Worm (Caenorhabditis elegans) whole organism, late embryonic: ENCODE data around the gene C45G9.12.

Experiments used
- dmd-4 ChIP-seq: sonication (generic microtip); optimal IDR thresholded peaks from 2 replicates; lab custom pipeline; 2016; ENCODE audit warnings: borderline replicate concordance, missing genetic modification characterization, missing compliant biosample characterization
- elt-2 ChIP-seq: sonication (generic microtip); optimal IDR thresholded peaks from 2 replicates; lab custom pipeline; 2016; ENCODE audit warnings: missing genetic modification reagents, missing genetic modification characterization, missing compliant biosample characterization
- eyg-1 ChIP-seq: sonication (generic microtip); optimal IDR thresholded peaks from 2 replicates; lab custom pipeline; 2016; ENCODE audit warnings: missing genotype, missing genetic modification characterization, missing compliant biosample characterization
- mec-3 ChIP-seq: sonication (generic microtip); optimal IDR thresholded peaks from 2 replicates; lab custom pipeline; 2016; ENCODE audit warnings: borderline replicate concordance, missing genetic modification characterization, missing compliant biosample characterization
- nhr-11 ChIP-seq: fragments of 150-350 bp; optimal IDR thresholded peaks from 2 replicates; lab custom pipeline; 2014; ENCODE audit warnings: missing biosample characterization, missing genetic modification characterization
- pat-9 ChIP-seq: fragments of 200-800 bp; sonication (Bioruptor generic); optimal IDR thresholded peaks from 2 replicates; lab custom pipeline; 2018; ENCODE audit warnings: mild to moderate bottlenecking, missing genetic modification characterization, moderate library complexity, missing compliant biosample characterization
- pax-1 ChIP-seq: fragments of 150-350 bp; optimal IDR thresholded peaks from 2 replicates; lab custom pipeline; 2014; ENCODE audit warnings: missing biosample characterization, missing genetic modification characterization
- sdc-2 ChIP-seq: sonication (generic microtip); optimal IDR thresholded peaks from 2 replicates; lab custom pipeline; 2016; ENCODE audit warnings: missing genotype, missing genetic modification characterization, missing compliant biosample characterization
- unc-55 ChIP-seq: sonication (generic microtip); optimal IDR thresholded peaks from 2 replicates; lab custom pipeline; 2017; ENCODE audit warnings: missing biosample characterization, missing genetic modification reagents, missing genetic modification characterization

- TF ChIP-seq pat-9: no peak
- no peak for TF ChIP-seq mec-3 (tag; lab: Kevin White, UChicago)
- TF ChIP-seq nhr-11 (tag; lab: Kevin White, UChicago): no peak
- TF ChIP-seq elt-2 (tag; lab: Kevin White, UChicago): no peak
- TF ChIP-seq unc-55: no peak
- TF ChIP-seq eyg-1: no peak
- no peak for TF ChIP-seq sdc-2 (tag; lab: Kevin White, UChicago)
- no peak for TF ChIP-seq dmd-4
- TF ChIP-seq pax-1 (tag; lab: Kevin White, UChicago): no peak
Observed at ce11 chrIII:5022964-5023363, 48.4 kb downstream of the C45G9.12 start, which contains the start of gene R144.13.
